Fruit fly (Drosophila melanogaster) whole organism: ENCODE results near the gene CG11700.

Experiments
- CG8478 ChIP-seq: fragments of >200 bp; optimal IDR thresholded peaks from 2 replicates; lab custom pipeline; 2018; ENCODE audit warnings: inconsistent platforms
- EcR ChIP-seq, 2 experiments: fragments of >200 bp; optimal IDR thresholded peaks; 2 replicates each; lab custom pipeline; 2017; ENCODE audit warnings: missing biosample characterization in 2 of 2, missing genetic modification characterization in 2 of 2, missing genetic modification reagents in 2 of 2
- psq ChIP-seq: fragments of >200 bp; optimal IDR thresholded peaks from 2 replicates; lab custom pipeline; 2017
- usp ChIP-seq: fragments of >200 bp; optimal IDR thresholded peaks from 2 replicates; lab custom pipeline; 2017; ENCODE audit warnings: missing biosample characterization, missing genetic modification characterization, mixed read lengths

DNA sequence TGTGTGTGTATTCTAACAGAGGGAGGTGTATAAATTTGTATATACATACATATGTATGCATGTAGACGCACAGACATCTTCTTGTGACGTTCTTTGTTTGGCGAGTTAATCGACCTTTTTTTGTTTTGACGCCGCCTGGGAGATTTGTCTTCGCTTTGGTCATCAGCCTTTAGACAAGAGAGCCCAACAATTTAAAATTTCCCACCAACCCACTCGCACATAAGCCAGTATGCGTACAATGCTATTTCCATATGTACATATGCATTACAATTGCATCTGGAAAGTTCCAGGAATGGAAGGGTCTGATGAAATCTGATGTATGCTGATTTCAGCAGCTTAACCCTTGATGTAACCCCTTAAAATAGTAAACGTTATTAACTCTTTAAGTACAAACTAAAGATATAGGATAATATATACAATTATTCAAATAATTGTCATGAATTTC lies 3.7 kb downstream of the CG11700 start, which contains the start of gene Ubi-p5E:
- TF ChIP-seq psq (no peak), EcR (GFP tag; optimal IDR thresholded peaks at IDR 0.05; lab: Kevin White, UChicago) (no peak), usp (GFP tag; lab: Kevin White, UChicago) (no peak), CG8478 (no peak)
